Worm (Caenorhabditis elegans) whole organism, dauer: ENCODE measurements around the gene usp-4.

Experiments
- unc-62 ChIP-seq: sonication (generic microtip); optimal IDR thresholded peaks from 2 replicates; lab custom pipeline; 2017; ENCODE audit warnings: missing biosample characterization, missing genetic modification reagents, missing genetic modification characterization

Gene usp-4

DNA sequence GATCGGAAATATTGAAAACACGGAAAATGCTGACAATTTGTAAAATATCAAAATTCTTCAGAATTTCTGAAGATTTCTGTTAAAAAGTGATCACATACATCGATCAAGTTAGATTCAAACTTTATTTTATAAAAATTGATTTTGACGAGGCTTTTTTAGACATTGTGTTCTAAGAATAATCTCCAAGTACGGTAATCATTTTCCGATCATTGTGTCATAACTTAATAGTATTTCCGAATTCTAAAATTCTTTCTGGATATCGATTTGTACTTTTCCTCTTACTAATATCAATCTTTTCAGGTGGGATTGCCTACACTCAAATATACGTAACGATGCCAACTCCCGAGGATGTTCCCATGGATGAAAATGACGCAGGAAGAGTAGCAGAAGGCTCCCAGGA lies at the start of gene usp-4:
TSS of gene usp-4 (plus strand) at position 301 of the 400 bp plus-strand sequence.
- no peak for TF ChIP-seq unc-62 (GFP tag; lab: Kevin White, UChicago)

DNA sequence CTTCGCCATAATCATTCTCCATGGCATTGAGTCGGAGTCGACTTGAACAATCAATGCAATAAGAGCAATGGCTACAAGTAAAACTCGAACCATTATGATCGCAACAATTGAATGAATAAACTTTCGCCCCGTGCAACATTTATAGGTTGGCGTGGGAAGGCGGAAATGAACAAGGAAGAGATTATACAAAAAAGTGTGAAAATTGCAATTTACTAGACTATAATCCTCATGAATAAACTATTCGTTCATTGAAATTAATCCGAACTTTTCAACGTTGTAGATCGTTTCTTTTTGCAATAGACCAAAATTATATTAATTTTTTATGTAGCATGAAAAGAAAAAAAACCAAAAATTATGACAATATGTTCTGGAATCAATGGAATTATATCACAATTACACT lies 16.9 kb upstream of the usp-4 start, which contains the start of gene Y73B6A.3:
TSS of gene Y73B6A.3 (minus strand) at position 101 of the 400 bp plus-strand sequence.
- no peak for TF ChIP-seq unc-62 (GFP tag; lab: Kevin White, UChicago)

DNA sequence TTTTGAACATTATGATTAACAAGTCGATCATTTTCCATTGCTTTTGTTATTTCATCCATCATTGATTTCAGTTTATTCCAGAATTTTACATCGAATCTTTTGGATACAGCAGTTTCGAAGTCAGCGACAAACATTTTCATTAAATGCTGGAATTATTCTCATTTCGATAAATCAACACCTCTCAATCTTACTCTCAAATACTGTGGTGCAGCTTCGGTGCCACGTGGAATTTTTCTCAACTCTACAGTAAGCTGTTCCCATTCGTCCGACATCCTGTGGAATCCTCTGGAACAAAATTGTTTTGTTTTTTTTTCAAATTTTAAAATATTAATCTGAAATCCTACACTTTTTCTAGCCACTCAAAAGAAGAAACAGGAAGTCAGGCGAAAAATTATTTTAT lies 15.0 kb upstream of the usp-4 start, which contains the start of gene smg-7:
TSS of gene smg-7 (minus strand) at position 285 of the 400 bp plus-strand sequence.
- TF ChIP-seq unc-62 (GFP tag; lab: Kevin White, UChicago) = no peak

DNA sequence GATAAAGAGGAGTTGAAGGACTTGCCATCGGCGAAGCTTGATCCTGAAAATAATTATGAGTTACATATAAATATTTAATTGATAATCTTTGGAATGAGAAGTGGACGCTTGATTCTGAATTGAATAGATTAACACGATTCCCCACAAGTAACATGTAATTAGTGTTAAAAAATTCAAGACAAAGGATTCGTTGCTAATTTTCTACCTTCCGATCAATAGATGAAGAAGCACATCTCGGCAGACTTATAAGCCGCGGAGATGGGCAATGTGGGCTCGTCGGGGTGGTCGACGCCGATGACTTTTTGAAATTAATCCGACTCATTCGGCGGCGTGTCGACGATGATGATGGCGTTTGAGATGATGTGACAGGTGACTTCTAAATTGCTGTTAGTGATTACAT lies 10.0 kb upstream of the usp-4 start:
- TF ChIP-seq unc-62 (GFP tag; lab: Kevin White, UChicago) = no peak

DNA sequence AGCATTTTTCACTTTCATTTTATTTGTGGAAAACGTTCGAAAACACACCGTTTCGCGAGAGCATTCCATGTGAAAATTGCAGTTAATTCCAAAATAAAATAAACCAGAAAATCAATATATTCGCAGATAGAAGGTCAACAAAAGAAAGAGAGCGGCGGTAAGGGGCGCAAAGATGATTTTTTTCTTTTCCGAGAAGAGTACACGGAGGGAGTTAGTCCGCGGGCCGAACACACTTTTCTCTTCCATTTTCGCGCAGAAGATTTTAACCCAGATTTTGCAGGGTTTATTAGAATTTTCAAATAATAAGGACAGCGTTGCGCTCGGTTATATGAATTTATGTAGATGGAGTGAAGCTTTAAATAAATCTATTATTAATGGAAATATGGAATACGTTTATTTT lies 9.5 kb upstream of the usp-4 start:
- no peak for TF ChIP-seq unc-62 (GFP tag; lab: Kevin White, UChicago)

DNA sequence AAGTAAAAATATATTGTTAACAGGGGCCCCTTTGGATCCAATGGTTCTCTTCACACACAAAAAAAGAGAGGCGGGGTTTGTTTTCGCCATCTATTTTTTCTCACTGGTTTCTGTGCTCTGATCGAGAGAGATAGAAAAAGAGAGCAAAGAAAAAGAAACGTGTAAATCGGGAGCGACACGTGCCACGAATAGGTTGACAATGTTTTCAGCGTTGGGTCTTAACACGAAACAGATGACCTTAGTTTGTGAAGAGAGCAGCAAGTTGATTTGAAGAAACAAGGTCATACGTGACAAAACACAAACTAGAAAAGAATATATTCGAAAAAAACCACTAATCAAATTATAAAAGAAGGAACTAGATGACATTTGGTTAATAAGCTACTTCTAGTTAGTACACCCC lies 8.6 kb upstream of the usp-4 start, which contains the start of gene lin-45:
TSS of gene lin-45 (minus strand) at position 82 of the 400 bp plus-strand sequence.
- TF ChIP-seq unc-62 (GFP tag; lab: Kevin White, UChicago) = no peak

DNA sequence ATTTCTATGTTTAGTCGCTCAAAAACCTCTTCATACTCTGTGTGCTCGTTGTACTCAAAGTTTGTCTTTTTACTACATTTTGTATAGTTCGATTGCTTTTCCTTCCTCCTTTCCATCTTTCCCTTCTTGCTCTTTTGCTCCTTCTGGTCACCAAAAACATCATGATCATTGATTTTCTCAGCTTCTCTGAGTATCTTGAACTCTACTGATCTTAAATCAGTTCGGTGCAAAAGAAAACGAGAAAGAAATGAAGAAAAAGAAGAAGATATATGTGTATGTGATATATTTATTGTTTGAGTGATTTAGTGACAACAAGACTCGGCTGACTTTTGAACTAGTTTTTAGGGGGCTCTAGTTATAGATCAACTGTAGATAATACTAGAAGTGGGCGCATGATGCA lies 7.0 kb upstream of the usp-4 start:
- TF ChIP-seq unc-62 (GFP tag; lab: Kevin White, UChicago) = no peak

DNA sequence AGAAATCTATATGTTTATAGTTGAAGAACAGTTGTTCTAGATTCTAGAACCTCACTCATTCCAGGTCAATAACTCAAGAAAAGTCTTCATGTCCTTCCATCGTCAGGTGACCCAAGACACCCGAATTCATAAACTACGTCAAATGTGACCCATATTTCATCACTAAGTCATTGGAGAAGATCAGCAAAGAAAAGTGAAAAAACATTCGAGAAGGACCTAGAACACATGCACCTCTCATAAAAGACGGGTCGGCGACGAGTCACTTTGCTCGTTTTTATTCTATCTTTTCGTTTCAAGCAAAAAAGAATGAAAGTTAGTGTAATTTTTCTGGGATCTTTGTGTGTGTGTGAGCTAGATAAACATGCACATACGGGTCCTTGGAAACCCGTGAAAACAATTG lies 5.9 kb upstream of the usp-4 start:
- no peak for TF ChIP-seq unc-62 (GFP tag; lab: Kevin White, UChicago)

DNA sequence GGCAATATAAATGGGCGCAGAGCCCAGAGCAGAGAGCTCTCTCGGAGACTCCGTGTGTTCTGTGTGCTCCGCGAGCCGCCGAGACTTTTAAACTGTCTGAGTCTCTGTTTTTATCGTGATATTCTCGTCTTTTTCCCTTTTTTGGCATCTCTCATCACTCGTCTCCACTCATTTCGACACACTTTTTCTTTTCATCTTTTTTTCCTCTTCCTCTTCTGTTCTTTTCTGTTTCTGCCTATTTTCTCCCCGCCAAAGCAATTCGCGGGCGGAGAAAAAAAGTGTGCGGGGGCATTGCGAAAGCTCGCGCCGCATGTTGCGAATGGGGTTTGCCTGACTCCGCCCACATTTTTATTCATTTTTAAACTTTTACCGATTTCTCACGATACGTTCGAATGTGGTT lies 737 bp upstream of the usp-4 start:
- TF ChIP-seq unc-62 (GFP tag; lab: Kevin White, UChicago) = no peak

DNA sequence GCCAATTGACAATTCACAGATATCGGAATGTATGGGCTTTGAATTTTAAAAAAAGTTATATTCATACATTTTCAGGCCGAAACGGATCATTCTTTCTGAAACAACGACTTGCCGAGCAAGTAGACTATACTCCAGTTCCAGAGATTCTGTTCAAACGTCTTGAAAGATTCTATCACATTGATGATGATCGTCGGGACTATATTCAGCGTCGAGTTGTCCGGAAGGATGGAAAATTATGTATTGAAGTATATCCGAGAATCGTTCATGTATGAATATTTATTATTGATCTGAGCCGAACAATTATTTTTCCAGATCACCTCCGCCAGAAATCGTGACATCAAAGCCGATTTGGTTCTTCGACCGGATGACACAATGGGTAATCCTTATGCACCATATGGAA lies 503 bp downstream of the usp-4 start:
- no peak for TF ChIP-seq unc-62 (GFP tag; lab: Kevin White, UChicago)

DNA sequence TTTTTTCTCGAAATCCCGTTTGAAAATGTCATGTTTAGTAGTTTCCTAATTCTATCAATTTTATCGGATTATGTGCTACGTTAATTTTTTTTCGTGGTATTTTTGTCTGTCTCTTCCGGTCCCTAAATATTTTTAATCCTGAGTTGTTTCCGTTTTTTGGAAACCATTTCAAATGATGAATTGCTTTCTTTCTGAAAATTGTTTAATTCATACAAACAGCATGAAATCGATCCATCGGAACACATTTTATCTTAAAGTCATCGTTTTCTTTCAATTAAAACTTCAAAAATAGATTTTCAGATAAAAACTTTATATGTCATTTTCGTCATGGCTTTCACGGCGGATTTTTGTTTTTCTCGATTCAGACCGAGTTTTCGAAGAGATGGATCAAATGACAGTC lies 5.3 kb downstream of the usp-4 start, which contains the start of gene spd-3:
TSS of gene spd-3 (plus strand) at position 301 of the 400 bp plus-strand sequence.
- no peak for TF ChIP-seq unc-62 (GFP tag; lab: Kevin White, UChicago)

DNA sequence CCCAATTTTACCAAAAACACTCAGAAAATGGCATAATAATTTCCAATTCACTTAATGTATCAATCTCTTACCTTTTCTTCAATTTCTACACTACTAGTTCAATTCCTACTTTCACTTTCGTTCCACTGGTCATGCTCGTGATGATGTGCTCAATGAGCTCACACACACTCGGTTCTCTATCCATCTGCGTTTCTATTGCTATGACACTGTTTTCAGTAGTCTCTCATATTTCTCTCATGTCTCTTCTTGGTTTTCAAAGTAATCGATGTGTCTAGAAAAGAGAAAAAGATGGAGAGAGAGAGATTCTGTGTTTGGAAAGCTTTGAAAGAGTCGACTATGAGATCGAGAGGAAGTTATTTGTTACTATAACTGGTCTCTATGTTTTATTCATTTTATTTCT lies 10.1 kb downstream of the usp-4 start:
- no peak for TF ChIP-seq unc-62 (GFP tag; lab: Kevin White, UChicago)

DNA sequence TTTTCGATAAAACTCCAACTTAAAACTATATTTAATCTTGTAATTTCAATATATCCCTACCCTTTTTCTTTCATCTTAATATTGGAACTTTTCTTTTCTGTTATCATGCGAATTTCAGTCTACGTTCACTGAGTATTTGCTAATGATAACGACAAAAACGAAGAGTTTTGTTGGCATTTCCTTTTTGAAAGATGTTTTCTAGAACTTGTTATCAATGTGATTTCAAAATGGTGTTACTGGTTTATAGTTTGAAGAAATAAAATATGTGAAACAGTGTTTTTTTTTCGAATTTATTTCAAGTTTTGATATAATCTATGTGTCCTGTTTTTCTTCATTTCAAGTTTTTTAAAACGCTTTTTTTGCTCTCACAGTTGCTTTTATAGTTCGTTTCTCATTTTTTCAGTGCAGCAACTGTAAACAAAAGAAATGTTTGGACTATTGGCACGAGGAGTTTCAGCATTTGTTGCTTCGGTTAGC lies 13.3 kb downstream of the usp-4 start, which contains the start of gene anat-1:
TSS of gene anat-1 (plus strand) at position 427 of the 477 bp plus-strand sequence.
- no peak for TF ChIP-seq unc-62 (GFP tag; lab: Kevin White, UChicago)

DNA sequence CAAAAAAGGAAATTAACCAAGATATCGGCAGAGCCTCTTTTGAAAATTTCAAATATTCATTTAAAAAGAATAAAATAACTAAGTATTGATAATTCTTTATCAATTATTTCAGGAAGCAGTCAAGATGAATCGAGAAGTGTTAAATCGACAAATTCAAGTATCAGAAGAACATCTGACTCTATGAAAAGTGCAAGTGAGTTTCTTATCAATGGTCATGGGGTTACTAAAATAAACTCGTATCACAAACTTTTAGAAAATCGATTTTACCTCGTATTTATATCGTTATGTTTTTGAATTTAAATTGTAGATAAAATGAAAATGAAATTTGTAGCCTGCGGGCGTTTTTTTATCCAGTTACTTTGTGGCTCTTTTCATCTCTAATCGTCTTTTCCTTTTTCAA lies 14.4 kb downstream of the usp-4 start:
- TF ChIP-seq unc-62 (GFP tag; lab: Kevin White, UChicago) = no peak

DNA sequence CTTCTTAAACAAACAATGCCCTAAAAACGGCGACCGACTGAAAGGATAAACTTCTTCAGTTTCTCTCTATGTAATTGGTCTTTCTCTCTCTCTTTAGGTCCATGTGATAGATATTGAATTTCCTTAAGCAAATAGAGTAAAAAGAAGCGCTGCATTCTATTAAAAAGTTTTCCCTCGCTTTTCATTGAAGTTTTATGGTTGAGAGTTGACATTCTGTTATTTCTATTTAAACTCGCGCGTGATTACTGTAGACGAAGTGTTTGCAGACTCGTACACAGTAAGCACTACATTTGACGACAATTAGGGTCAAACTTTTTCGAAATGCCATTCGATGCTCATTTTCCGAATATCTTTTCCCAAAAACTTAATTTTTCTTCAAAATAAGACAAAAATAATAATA lies 20.0 kb downstream of the usp-4 start:
- TF ChIP-seq unc-62 (GFP tag; lab: Kevin White, UChicago) = no peak

DNA sequence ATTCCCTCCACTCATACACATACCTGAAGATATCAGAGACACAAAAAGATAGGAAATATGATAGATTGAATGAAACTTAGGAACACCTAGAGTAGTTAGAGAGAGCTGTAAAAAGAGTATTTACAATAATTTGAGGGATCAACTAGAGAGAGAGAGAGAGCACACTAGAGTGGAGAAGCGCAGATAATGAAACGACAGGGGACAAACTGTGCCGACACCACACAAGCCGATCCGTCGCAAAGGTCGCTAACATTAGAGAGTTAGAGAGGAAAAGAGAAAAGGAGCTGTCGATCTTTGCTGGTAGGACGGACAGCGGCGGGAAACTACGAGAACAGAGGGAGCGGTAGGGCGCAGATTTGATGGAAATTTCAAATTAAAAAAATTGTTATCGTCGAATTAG lies 28.0 kb downstream of the usp-4 start, which contains the start of gene dyci-1:
TSS of gene dyci-1 (minus strand) at position 122 of the 400 bp plus-strand sequence.
- TF ChIP-seq unc-62 (GFP tag; lab: Kevin White, UChicago) = no peak

DNA sequence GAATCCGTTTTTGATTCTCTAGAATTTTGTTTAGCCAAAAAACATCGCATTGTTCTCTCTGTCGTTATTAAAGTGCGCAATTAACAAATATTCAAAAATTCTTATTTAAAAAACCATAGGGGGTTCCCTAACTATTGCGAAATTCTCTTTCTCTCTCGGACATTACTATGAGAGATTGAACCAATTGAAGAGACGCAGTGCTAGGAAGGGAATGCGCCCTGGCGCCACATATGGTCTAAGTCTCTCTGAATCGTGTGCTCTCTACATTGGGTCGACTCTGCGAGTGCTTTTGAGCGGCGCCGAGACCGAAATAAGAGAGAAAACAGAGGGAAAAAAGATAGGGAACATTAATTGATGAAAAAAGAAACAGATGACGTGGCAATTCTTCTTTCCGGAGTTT lies 28.8 kb downstream of the usp-4 start:
- TF ChIP-seq unc-62 (GFP tag; lab: Kevin White, UChicago) = no peak
